Worm (Caenorhabditis elegans) whole organism, dauer: ENCODE measurements around the gene pac-1.

Experiments
- unc-62 ChIP-seq: sonication (generic microtip); optimal IDR thresholded peaks from 2 replicates; lab custom pipeline; 2017; ENCODE audit warnings: missing biosample characterization, missing genetic modification reagents, missing genetic modification characterization

The pac-1 gene

ce11 chrIII:8494708-8495107 is at the start of gene pac-1:
TSS of gene pac-1 (plus strand) at chrIII:8495008.
- no peak for TF ChIP-seq unc-62

ce11 chrIII:8446061-8446460 is 48.7 kb upstream of the pac-1 start:
- TF ChIP-seq unc-62 = no peak

- TF ChIP-seq unc-62 = no peak
Observed at ce11 chrIII:8446534-8446933, 48.3 kb upstream of the pac-1 start, which contains the start of gene hsp-110. TSS of gene hsp-110 (minus strand) at chrIII:8446909.

ce11 chrIII:8446940-8447403 is 47.8 kb upstream of the pac-1 start, which contains the start of gene rpn-3:
TSS of gene rpn-3 (plus strand) at chrIII:8447353.
- no peak for TF ChIP-seq unc-62

ce11 chrIII:8449160-8449807 is 45.5 kb upstream of the pac-1 start, which contains the start of gene mrpl-32:
TSS of gene mrpl-32 (plus strand) at chrIII:8449757.
- no peak for TF ChIP-seq unc-62

- TF ChIP-seq unc-62 = no peak
Observed at ce11 chrIII:8450494-8450893, 44.3 kb upstream of the pac-1 start.

ce11 chrIII:8451181-8451580 is 43.6 kb upstream of the pac-1 start:
- TF ChIP-seq unc-62 = no peak

- no peak for TF ChIP-seq unc-62
Observed at ce11 chrIII:8457605-8458004, 37.2 kb upstream of the pac-1 start.

- TF ChIP-seq unc-62 = no peak
Observed at ce11 chrIII:8461410-8461809, 33.4 kb upstream of the pac-1 start.

ce11 chrIII:8466735-8467134 is 28.1 kb upstream of the pac-1 start, which contains the start of gene mig-39:
TSS of gene mig-39 (plus strand) at chrIII:8467035.
- TF ChIP-seq unc-62 = no peak

- no peak for TF ChIP-seq unc-62
Observed at ce11 chrIII:8467520-8467919, 27.3 kb upstream of the pac-1 start.

ce11 chrIII:8473292-8473691 is 21.5 kb upstream of the pac-1 start:
- TF ChIP-seq unc-62 = no peak

ce11 chrIII:8479322-8479864 is 15.4 kb upstream of the pac-1 start:
- TF ChIP-seq unc-62 = no peak

- no peak for TF ChIP-seq unc-62
Observed at ce11 chrIII:8480355-8480754, 14.5 kb upstream of the pac-1 start, which contains the start of gene F42H10.6. TSS of gene F42H10.6 (minus strand) at chrIII:8480455.

- no peak for TF ChIP-seq unc-62
Observed at ce11 chrIII:8483853-8484252, 11.0 kb upstream of the pac-1 start, which contains the start of gene F42H10.3. TSS of gene F42H10.3 (plus strand) at chrIII:8484153.

- no peak for TF ChIP-seq unc-62
Observed at ce11 chrIII:8490254-8490653, 4.6 kb upstream of the pac-1 start, which contains the start of the genes ess-2 and F42H10.2. TSS of gene ess-2 (minus strand) at chrIII:8490352. TSS of gene F42H10.2 (plus strand) at chrIII:8490620.

- TF ChIP-seq unc-62 = no peak
Observed at ce11 chrIII:8491945-8492344, 2.9 kb upstream of the pac-1 start.

ce11 chrIII:8503341-8503740 is 8.5 kb downstream of the pac-1 start:
- no peak for TF ChIP-seq unc-62
